Fruit fly (Drosophila melanogaster): ENCODE measurements around the gene Sp1.

Sp1 gene

dm6 chrX:9729013-9730002 is at the start of gene Sp1:
Gene Sp1 (plus strand): TSS chrX:9729648.
- TF ChIP-seq pan (optimal IDR thresholded peaks at IDR 0.05) (no peak), Dll (optimal IDR thresholded peaks at IDR 0.05) (peak; percentile 67), CG8478 (optimal IDR thresholded peaks at IDR 0.05) (peak; percentile 66), usp (GFP tag; optimal IDR thresholded peaks at IDR 0.05) (no peak), EcR (GFP tag; optimal IDR thresholded peaks at IDR 0.05) (no peak), psq (optimal IDR thresholded peaks at IDR 0.05) (no peak)

- peak; percentile 74 for TF ChIP-seq Dll (optimal IDR thresholded peaks at IDR 0.05)
- no peak for TF ChIP-seq psq (optimal IDR thresholded peaks at IDR 0.05)
These were observed 45.3 kb upstream of the Sp1 start for dm6 chrX:9684158-9684557.

- TF ChIP-seq Dll (optimal IDR thresholded peaks at IDR 0.05) = peak; percentile 13
- peak; percentile 70 for TF ChIP-seq CG8478 (optimal IDR thresholded peaks at IDR 0.05)
- TF ChIP-seq EcR (GFP tag; optimal IDR thresholded peaks at IDR 0.05) = no peak
- TF ChIP-seq psq (optimal IDR thresholded peaks at IDR 0.05) = no peak
These were observed 44.5 kb upstream of the Sp1 start for dm6 chrX:9684697-9685567.

dm6 chrX:9685568-9686413 is 43.7 kb upstream of the Sp1 start:
- peak; percentile 84 for TF ChIP-seq Dll (optimal IDR thresholded peaks at IDR 0.05)
- no peak for TF ChIP-seq usp (GFP tag; optimal IDR thresholded peaks at IDR 0.05)
- TF ChIP-seq EcR (GFP tag; optimal IDR thresholded peaks at IDR 0.05) = no peak
- TF ChIP-seq CG8478 (optimal IDR thresholded peaks at IDR 0.05) = no peak
- no peak for TF ChIP-seq psq (optimal IDR thresholded peaks at IDR 0.05)
- TF ChIP-seq pan (optimal IDR thresholded peaks at IDR 0.05) = no peak

dm6 chrX:9686546-9687219 is 42.8 kb upstream of the Sp1 start, which contains the start of gene nej:
Gene nej (minus strand): TSS chrX:9687066.
- TF ChIP-seq usp (GFP tag; optimal IDR thresholded peaks at IDR 0.05) = no peak
- TF ChIP-seq pan (optimal IDR thresholded peaks at IDR 0.05) = no peak
- peak; percentile 41 for TF ChIP-seq Dll (optimal IDR thresholded peaks at IDR 0.05)
- TF ChIP-seq CG8478 (optimal IDR thresholded peaks at IDR 0.05) = peak; percentile 93

dm6 chrX:9687623-9688022 is 41.8 kb upstream of the Sp1 start:
- TF ChIP-seq EcR (GFP tag; optimal IDR thresholded peaks at IDR 0.05) = no peak
- no peak for TF ChIP-seq CG8478 (optimal IDR thresholded peaks at IDR 0.05)
- no peak for TF ChIP-seq usp (GFP tag; optimal IDR thresholded peaks at IDR 0.05)
- TF ChIP-seq psq (optimal IDR thresholded peaks at IDR 0.05) = no peak
- no peak for TF ChIP-seq Dll (optimal IDR thresholded peaks at IDR 0.05)
- TF ChIP-seq pan (optimal IDR thresholded peaks at IDR 0.05) = no peak

- TF ChIP-seq pan (optimal IDR thresholded peaks at IDR 0.05) (no peak), psq (optimal IDR thresholded peaks at IDR 0.05) (no peak), Dll (optimal IDR thresholded peaks at IDR 0.05) (no peak), usp (GFP tag; optimal IDR thresholded peaks at IDR 0.05) (no peak), EcR (GFP tag; optimal IDR thresholded peaks at IDR 0.05) (no peak), CG8478 (optimal IDR thresholded peaks at IDR 0.05) (no peak)
These were observed 40.3 kb upstream of the Sp1 start for dm6 chrX:9689129-9689528.

- TF ChIP-seq pan (optimal IDR thresholded peaks at IDR 0.05) = peak; percentile 55
- no peak for TF ChIP-seq usp (GFP tag; optimal IDR thresholded peaks at IDR 0.05)
These were observed 37.0 kb upstream of the Sp1 start for dm6 chrX:9692297-9693013.

dm6 chrX:9693720-9694386 is 35.6 kb upstream of the Sp1 start, which contains the start of gene btd:
Gene btd (plus strand): TSS chrX:9694186.
- TF ChIP-seq CG8478 (optimal IDR thresholded peaks at IDR 0.05) = peak; percentile 82
- peak; percentile 80 for TF ChIP-seq Dll (optimal IDR thresholded peaks at IDR 0.05)
- no peak for TF ChIP-seq psq (optimal IDR thresholded peaks at IDR 0.05)
- no peak for TF ChIP-seq EcR (GFP tag; optimal IDR thresholded peaks at IDR 0.05)
- no peak for TF ChIP-seq pan (optimal IDR thresholded peaks at IDR 0.05)
- TF ChIP-seq usp (GFP tag; optimal IDR thresholded peaks at IDR 0.05) = no peak

dm6 chrX:9694652-9695051 is 34.8 kb upstream of the Sp1 start:
- TF ChIP-seq EcR (GFP tag; optimal IDR thresholded peaks at IDR 0.05) = no peak
- no peak for TF ChIP-seq pan (optimal IDR thresholded peaks at IDR 0.05)
- TF ChIP-seq usp (GFP tag; optimal IDR thresholded peaks at IDR 0.05) = no peak
- no peak for TF ChIP-seq psq (optimal IDR thresholded peaks at IDR 0.05)
- no peak for TF ChIP-seq Dll (optimal IDR thresholded peaks at IDR 0.05)
- TF ChIP-seq CG8478 (optimal IDR thresholded peaks at IDR 0.05) = no peak

Measured in whole organism.